Worm (Caenorhabditis elegans) whole organism, late embryonic: Measurements from ENCODE around the gene Y67H2A.10.

ENCODE experiments used
- C38D4.7 ChIP-seq: fragments of 200-800 bp; sonication (Bioruptor generic); optimal IDR thresholded peaks from 2 replicates; lab custom pipeline; 2018; ENCODE audit warnings: mild to moderate bottlenecking, missing genetic modification characterization, moderate library complexity, missing compliant biosample characterization
- K09A11.1 ChIP-seq: sonication (generic microtip); optimal IDR thresholded peaks from 2 replicates; lab custom pipeline; 2017; ENCODE audit warnings: antibody characterized with exemption, mild to moderate bottlenecking, missing genetic modification characterization, missing compliant biosample characterization; ENCODE audit not compliant: insufficient read depth
- ahr-1 ChIP-seq: sonication (generic microtip); optimal IDR thresholded peaks from 2 replicates; lab custom pipeline; 2016; ENCODE audit warnings: missing genetic modification characterization, missing compliant biosample characterization
- ceh-14 ChIP-seq: sonication (generic microtip); optimal IDR thresholded peaks from 2 replicates; lab custom pipeline; 2016; ENCODE audit warnings: missing genotype, missing genetic modification characterization, missing compliant biosample characterization
- ceh-18 ChIP-seq: sonication (generic microtip); optimal IDR thresholded peaks from 2 replicates; lab custom pipeline; 2016; ENCODE audit warnings: missing genetic modification characterization, missing compliant biosample characterization
- ceh-31 ChIP-seq: sonication (generic microtip); optimal IDR thresholded peaks from 2 replicates; lab custom pipeline; 2016; ENCODE audit warnings: missing genetic modification characterization, missing compliant biosample characterization
- ceh-34 ChIP-seq: sonication (generic microtip); optimal IDR thresholded peaks from 2 replicates; lab custom pipeline; 2016; ENCODE audit warnings: mild to moderate bottlenecking, missing genetic modification characterization, missing compliant biosample characterization
- ceh-45 ChIP-seq: fragments of 200-800 bp; sonication (Bioruptor generic); IDR thresholded peaks from 2 replicates; pipeline ENCODE4 v1.3.6; 2022; ENCODE audit warnings: missing genetic modification reagents, missing genetic modification characterization, missing compliant biosample characterization
- ceh-48 ChIP-seq: sonication (generic microtip); optimal IDR thresholded peaks from 2 replicates; lab custom pipeline; 2016; ENCODE audit warnings: missing genetic modification characterization, inconsistent platforms, missing compliant biosample characterization
- elt-2 ChIP-seq: sonication (generic microtip); optimal IDR thresholded peaks from 2 replicates; lab custom pipeline; 2016; ENCODE audit warnings: missing genetic modification reagents, missing genetic modification characterization, missing compliant biosample characterization
- elt-4 ChIP-seq: sonication (generic microtip); optimal IDR thresholded peaks from 2 replicates; lab custom pipeline; 2016; ENCODE audit warnings: missing genetic modification characterization, missing compliant biosample characterization
- ets-4 ChIP-seq: sonication (generic microtip); optimal IDR thresholded peaks from 2 replicates; lab custom pipeline; 2016; ENCODE audit warnings: missing genetic modification characterization, missing compliant biosample characterization
- fax-1 ChIP-seq: sonication (generic microtip); optimal IDR thresholded peaks from 2 replicates; lab custom pipeline; 2016; ENCODE audit warnings: missing genotype, missing genetic modification characterization, missing compliant biosample characterization
- fkh-6 ChIP-seq: sonication (generic microtip); optimal IDR thresholded peaks from 2 replicates; lab custom pipeline; 2016; ENCODE audit warnings: missing genetic modification characterization, missing compliant biosample characterization
- gmeb-2 ChIP-seq: sonication (generic microtip); optimal IDR thresholded peaks from 2 replicates; lab custom pipeline; 2016; ENCODE audit warnings: missing genetic modification characterization, inconsistent platforms, missing compliant biosample characterization
- hlh-8 ChIP-seq: sonication (generic microtip); optimal IDR thresholded peaks from 2 replicates; lab custom pipeline; 2016; ENCODE audit warnings: missing genotype, missing genetic modification characterization, missing compliant biosample characterization
- mec-3 ChIP-seq: sonication (generic microtip); optimal IDR thresholded peaks from 2 replicates; lab custom pipeline; 2016; ENCODE audit warnings: borderline replicate concordance, missing genetic modification characterization, missing compliant biosample characterization
- nfya-1 ChIP-seq: sonication (generic microtip); optimal IDR thresholded peaks from 2 replicates; lab custom pipeline; 2017; ENCODE audit warnings: missing genetic modification characterization, mild to moderate bottlenecking, missing compliant biosample characterization, antibody characterized with exemption, moderate library complexity
- nhr-232 ChIP-seq: sonication (generic microtip); optimal IDR thresholded peaks from 2 replicates; lab custom pipeline; 2016; ENCODE audit warnings: missing genetic modification characterization, missing compliant biosample characterization
- npax-4 ChIP-seq: sonication (generic microtip); optimal IDR thresholded peaks from 2 replicates; lab custom pipeline; 2016; ENCODE audit warnings: missing genetic modification characterization, missing compliant biosample characterization
- odd-2 ChIP-seq: sonication (generic microtip); optimal IDR thresholded peaks from 2 replicates; lab custom pipeline; 2017; ENCODE audit warnings: antibody characterized with exemption, mild to moderate bottlenecking, missing genetic modification characterization, missing compliant biosample characterization
- pat-9 ChIP-seq: fragments of 200-800 bp; sonication (Bioruptor generic); optimal IDR thresholded peaks from 2 replicates; lab custom pipeline; 2018; ENCODE audit warnings: mild to moderate bottlenecking, missing genetic modification characterization, moderate library complexity, missing compliant biosample characterization
- pha-2 ChIP-seq: sonication (generic microtip); optimal IDR thresholded peaks from 2 replicates; lab custom pipeline; 2017; ENCODE audit warnings: mild to moderate bottlenecking, missing genetic modification characterization, missing compliant biosample characterization
- pha-4 ChIP-seq: fragments of 150-350 bp; optimal IDR thresholded peaks from 2 replicates; lab custom pipeline; 2018; ENCODE audit warnings: missing biosample characterization, missing genetic modification reagents, missing genetic modification characterization
- pros-1 ChIP-seq: fragments of 150-350 bp; optimal IDR thresholded peaks from 2 replicates; lab custom pipeline; 2014; ENCODE audit warnings: missing biosample characterization, missing genetic modification reagents, missing genetic modification characterization
- ref-2 ChIP-seq: sonication (generic microtip); optimal IDR thresholded peaks from 2 replicates; lab custom pipeline; 2016; ENCODE audit warnings: missing genetic modification characterization, missing compliant biosample characterization
- rnt-1 ChIP-seq: sonication (generic microtip); optimal IDR thresholded peaks from 2 replicates; lab custom pipeline; 2016; ENCODE audit warnings: missing genetic modification characterization, missing compliant biosample characterization
- sdc-2 ChIP-seq: sonication (generic microtip); optimal IDR thresholded peaks from 2 replicates; lab custom pipeline; 2016; ENCODE audit warnings: missing genotype, missing genetic modification characterization, missing compliant biosample characterization
- sox-2 ChIP-seq: fragments of 200-800 bp; sonication (Bioruptor generic); IDR thresholded peaks from 2 replicates; pipeline ENCODE4 v1.3.6; 2022; ENCODE audit warnings: missing genetic modification reagents, missing genetic modification characterization, missing compliant biosample characterization
- sox-4 ChIP-seq: sonication (generic microtip); optimal IDR thresholded peaks from 2 replicates; lab custom pipeline; 2017; ENCODE audit warnings: mild to moderate bottlenecking, missing genetic modification characterization, inconsistent platforms, missing compliant biosample characterization
- tbx-2 ChIP-seq: sonication (generic microtip); optimal IDR thresholded peaks from 2 replicates; lab custom pipeline; 2016; ENCODE audit warnings: missing genetic modification characterization, missing compliant biosample characterization
- tbx-7 ChIP-seq: sonication (generic microtip); optimal IDR thresholded peaks from 2 replicates; lab custom pipeline; 2016; ENCODE audit warnings: missing genotype, missing genetic modification characterization, missing compliant biosample characterization
- unc-3 ChIP-seq, 2 experiments: fragments of 200-800 bp in 1 of 2; sonication (Bioruptor generic) in 1 of 2; sonication (generic microtip) in 1 of 2; conservative IDR thresholded peaks in 1 of 2; optimal IDR thresholded peaks in 1 of 2; 2 replicates each; pipeline versions ENCODE4 v1.3.6 to Lab custom; 2016 to 2022; ENCODE audit warnings: missing compliant biosample characterization in 2 of 2, missing genetic modification characterization in 2 of 2, missing genetic modification reagents in 1 of 2
- unc-42 ChIP-seq: sonication (generic microtip); optimal IDR thresholded peaks from 2 replicates; lab custom pipeline; 2016; ENCODE audit warnings: missing genotype, missing genetic modification characterization, missing compliant biosample characterization
- unc-55 ChIP-seq: sonication (generic microtip); optimal IDR thresholded peaks from 2 replicates; lab custom pipeline; 2017; ENCODE audit warnings: missing biosample characterization, missing genetic modification reagents, missing genetic modification characterization
- unc-86 ChIP-seq: sonication (generic microtip); optimal IDR thresholded peaks from 2 replicates; lab custom pipeline; 2016; ENCODE audit warnings: missing genetic modification characterization, missing compliant biosample characterization
- zip-5 ChIP-seq: sonication (generic microtip); optimal IDR thresholded peaks from 2 replicates; lab custom pipeline; 2016; ENCODE audit warnings: missing genetic modification characterization, missing compliant biosample characterization
- ztf-16 ChIP-seq: sonication (generic microtip); optimal IDR thresholded peaks from 2 replicates; lab custom pipeline; 2017; ENCODE audit warnings: missing genetic modification characterization, missing compliant biosample characterization

Gene Y67H2A.10

ce11 chrIV:13300109-13300508 is 10.8 kb upstream of the Y67H2A.10 start, which contains the start of gene kdp-1:
kdp-1 (plus strand) TSS chrIV:13300188.
- no peak for TF ChIP-seq pros-1 (tag; lab: Kevin White, UChicago)
- no peak for TF ChIP-seq tbx-7
- no peak for TF ChIP-seq mec-3
- TF ChIP-seq ceh-18 (tag; lab: Kevin White, UChicago), result no peak
- no peak for TF ChIP-seq ceh-34 (tag; lab: Kevin White, UChicago)
- TF ChIP-seq gmeb-2 (tag; lab: Kevin White, UChicago), result no peak
- TF ChIP-seq K09A11.1 (tag; lab: Kevin White, UChicago), result no peak
- TF ChIP-seq rnt-1 (tag; lab: Kevin White, UChicago), result no peak
- no peak for TF ChIP-seq sdc-2 (tag; lab: Kevin White, UChicago)
- TF ChIP-seq hlh-8 (tag; lab: Kevin White, UChicago), result no peak
- TF ChIP-seq fkh-6, result no peak
- no peak for TF ChIP-seq elt-4 (tag; lab: Kevin White, UChicago)
- TF ChIP-seq unc-86, result no peak
- no peak for TF ChIP-seq sox-4
- TF ChIP-seq pat-9 (tag; lab: Kevin White, UChicago), result no peak
- TF ChIP-seq zip-5 (tag; lab: Kevin White, UChicago), result no peak
- TF ChIP-seq pha-2, result no peak

- TF ChIP-seq pha-2, result no peak
- no peak for TF ChIP-seq fkh-6
- TF ChIP-seq unc-3 (GFP tag; conservative IDR thresholded peaks at IDR 0.05; lab: Robert Waterston, UW), result no peak
- no peak for TF ChIP-seq unc-3 (tag; optimal IDR thresholded peaks at IDR 0.05; lab: Kevin White, UChicago)
- no peak for TF ChIP-seq C38D4.7 (GFP tag; lab: Kevin White, UChicago)
- TF ChIP-seq ceh-45 (GFP tag; lab: Robert Waterston, UW), result no peak
Observed at ce11 chrIV:13299648-13300047, 10.3 kb upstream of the Y67H2A.10 start.

ce11 chrIV:13297746-13298145 is 8.4 kb upstream of the Y67H2A.10 start, which contains the start of the genes Y67H2A.2 and micu-1:
Y67H2A.2 (minus strand) TSS chrIV:13297819.
micu-1 (plus strand) TSS chrIV:13297926.
- TF ChIP-seq odd-2 (tag; lab: Kevin White, UChicago) (no peak), tbx-2 (no peak), K09A11.1 (tag; lab: Kevin White, UChicago) (peak; percentile 7), ztf-16 (tag; lab: Kevin White, UChicago) (peak; percentile 15), ceh-31 (peak; percentile 51), ceh-48 (tag; lab: Kevin White, UChicago) (peak; percentile 33), ceh-18 (tag; lab: Kevin White, UChicago) (peak; percentile 60), fax-1 (tag; lab: Kevin White, UChicago) (no peak), ahr-1 (tag; lab: Kevin White, UChicago) (no peak), nfya-1 (tag; lab: Kevin White, UChicago) (peak; percentile 69), pha-4 (tag; lab: Kevin White, UChicago) (no peak), nhr-232 (tag; lab: Kevin White, UChicago) (no peak), unc-42 (tag; lab: Kevin White, UChicago) (peak; percentile 100), sox-2 (GFP tag; lab: Robert Waterston, UW) (no peak), rnt-1 (tag; lab: Kevin White, UChicago) (peak; percentile 15), npax-4 (no peak), ceh-14 (tag; lab: Kevin White, UChicago) (peak; percentile 78), C38D4.7 (GFP tag; lab: Kevin White, UChicago) (no peak), ref-2 (tag; lab: Kevin White, UChicago) (peak; percentile 6), unc-86 (peak; percentile 39), unc-55 (GFP tag; lab: Kevin White, UChicago) (peak; percentile 63), gmeb-2 (tag; lab: Kevin White, UChicago) (no peak), ceh-34 (tag; lab: Kevin White, UChicago) (peak; percentile 28), elt-2 (tag; lab: Kevin White, UChicago) (peak; percentile 59), ets-4 (tag; lab: Kevin White, UChicago) (no peak)
